Fruit fly (Drosophila melanogaster): ENCODE results near the gene SpdS.

DNA sequence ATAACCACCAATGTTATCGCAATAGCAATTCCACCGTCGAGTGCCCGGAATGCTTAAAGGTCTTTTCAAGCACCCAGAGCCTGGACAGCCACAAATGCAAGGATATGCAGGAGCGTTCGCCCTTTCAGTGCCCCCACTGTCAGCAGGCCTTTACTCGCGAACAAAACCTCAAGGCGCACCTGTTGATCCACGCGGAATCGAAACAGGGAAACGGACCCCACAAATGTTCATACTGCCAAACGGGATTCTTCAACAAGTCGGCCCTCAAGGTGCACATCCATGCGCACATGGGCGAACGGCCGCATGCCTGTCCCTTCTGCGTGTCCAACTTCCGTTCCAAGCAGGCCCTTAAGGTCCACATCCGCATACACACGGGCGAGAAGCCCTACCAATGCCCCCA lies 3.4 kb upstream of the SpdS start:
- TF ChIP-seq CG15710 (tag; optimal IDR thresholded peaks at IDR 0.05) = no peak
- TF ChIP-seq CG34367 (tag; optimal IDR thresholded peaks at IDR 0.05) = no peak
- TF ChIP-seq D1 (tag; optimal IDR thresholded peaks at IDR 0.05) = no peak
- no peak for TF ChIP-seq EcR (GFP tag; optimal IDR thresholded peaks at IDR 0.05)
- TF ChIP-seq CG4496 (GFP tag; IDR thresholded peaks at IDR 0.05) = no peak
- no peak for TF ChIP-seq Ets98B (GFP tag; IDR thresholded peaks at IDR 0.05)
- TF ChIP-seq CG9948 (tag; optimal IDR thresholded peaks at IDR 0.05) = no peak
- no peak for TF ChIP-seq CG10348 (GFP tag; IDR thresholded peaks at IDR 0.05)
- no peak for TF ChIP-seq Pif1B (GFP tag; optimal IDR thresholded peaks at IDR 0.05)
- no peak for TF ChIP-seq Pif1A (GFP tag; optimal IDR thresholded peaks at IDR 0.05)
